Fruit fly (Drosophila melanogaster) whole organism, embryonic: ENCODE results near the gene ebd1.

ENCODE experiments used
- fd3F ChIP-seq: fragments of 200-800 bp; sonication (Bioruptor generic); optimal IDR thresholded peaks from 2 replicates; lab custom pipeline; 2018; ENCODE audit warnings: missing biosample characterization, mild to moderate bottlenecking, missing genetic modification characterization, moderate library complexity
- fd96Cb ChIP-seq: fragments of 200-800 bp; sonication (Bioruptor generic); optimal IDR thresholded peaks from 2 replicates; lab custom pipeline; 2018; ENCODE audit warnings: missing biosample characterization, mild to moderate bottlenecking, missing genetic modification characterization, moderate library complexity
- pnt ChIP-seq: fragments of 200-800 bp; sonication (Bioruptor generic); optimal IDR thresholded peaks from 3 replicates; lab custom pipeline; 2016; ENCODE audit warnings: missing biosample characterization, missing genetic modification characterization

DNA sequence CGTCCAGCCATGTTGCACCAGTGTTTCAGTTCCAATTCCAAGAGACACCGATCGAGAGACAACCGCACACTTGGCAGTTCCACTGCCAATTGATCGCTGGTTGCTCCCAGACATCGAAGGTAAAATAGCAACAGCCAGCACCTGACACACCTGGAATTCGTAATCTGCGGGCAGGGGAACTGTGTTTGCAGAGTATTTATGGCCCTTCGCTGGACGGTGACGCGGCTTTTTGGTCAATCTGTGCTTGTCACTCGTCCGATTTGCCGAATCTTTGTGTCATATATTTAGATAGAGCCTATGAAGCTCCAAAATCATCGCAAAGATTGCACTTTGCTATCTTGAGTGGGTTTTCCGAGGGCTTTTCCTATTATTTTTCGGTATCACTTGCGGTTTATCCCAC is 2.5 kb upstream of the ebd1 start, which contains the start of gene hiro:
- TF ChIP-seq fd96Cb (tag; lab: Kevin White, UChicago) = no peak
- TF ChIP-seq fd3F (GFP tag; lab: Kevin White, UChicago) = no peak
- no peak for TF ChIP-seq pnt (GFP tag; lab: Kevin White, UChicago)
